Fruit fly (Drosophila melanogaster): ENCODE data around the gene Surf4.

The Surf4 gene

dm6 chr3R:15330472-15330871 is 15.5 kb downstream of the Surf4 start, which contains the start of gene mRpL9:
TSS of gene mRpL9 (plus strand) at chr3R:15330738.
- TF ChIP-seq CG8478 (optimal IDR thresholded peaks at IDR 0.05): no peak
- no peak for TF ChIP-seq psq (optimal IDR thresholded peaks at IDR 0.05)
- TF ChIP-seq pan (optimal IDR thresholded peaks at IDR 0.05): no peak
- no peak for TF ChIP-seq usp (GFP tag; optimal IDR thresholded peaks at IDR 0.05)
- no peak for TF ChIP-seq Dll (optimal IDR thresholded peaks at IDR 0.05)
- no peak for TF ChIP-seq EcR (GFP tag; optimal IDR thresholded peaks at IDR 0.05)

dm6 chr3R:15328083-15328779 is 17.7 kb downstream of the Surf4 start, which contains the start of the genes CG6236 and ea:
TSS of gene CG6236 (minus strand) at chr3R:15328269.
TSS of gene ea (plus strand) at chr3R:15328729.
- no peak for TF ChIP-seq psq (optimal IDR thresholded peaks at IDR 0.05)
- no peak for TF ChIP-seq EcR (GFP tag; optimal IDR thresholded peaks at IDR 0.05)
- TF ChIP-seq pan (optimal IDR thresholded peaks at IDR 0.05): no peak
- no peak for TF ChIP-seq usp (GFP tag; optimal IDR thresholded peaks at IDR 0.05)
- no peak for TF ChIP-seq CG8478 (optimal IDR thresholded peaks at IDR 0.05)
- no peak for TF ChIP-seq Dll (optimal IDR thresholded peaks at IDR 0.05)

DNA sequence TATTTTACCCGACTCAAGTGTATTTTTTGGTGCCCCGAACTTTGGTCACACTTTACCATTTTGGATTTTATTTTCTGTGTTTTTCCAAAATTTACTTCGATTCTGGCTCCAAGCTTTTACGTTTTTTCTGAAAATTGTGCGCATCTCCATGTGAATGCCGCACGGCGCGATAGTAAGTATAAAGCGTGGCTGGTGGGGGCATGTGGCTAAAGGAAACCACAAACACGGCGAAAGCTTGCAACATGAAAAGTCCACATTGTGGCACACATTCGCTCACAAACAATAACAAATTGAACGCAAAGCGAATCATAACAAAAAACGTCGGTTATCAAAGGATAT is 25.3 kb downstream of the Surf4 start, which contains the start of gene ear:
Gene ear, plus strand, starts transcription at position 10 of the 339 bp plus-strand sequence.
- TF ChIP-seq Dll (optimal IDR thresholded peaks at IDR 0.05) (no peak), psq (optimal IDR thresholded peaks at IDR 0.05) (no peak), pan (optimal IDR thresholded peaks at IDR 0.05) (no peak), CG8478 (optimal IDR thresholded peaks at IDR 0.05) (no peak), EcR (GFP tag; optimal IDR thresholded peaks at IDR 0.05) (no peak), usp (GFP tag; optimal IDR thresholded peaks at IDR 0.05) (no peak)

DNA sequence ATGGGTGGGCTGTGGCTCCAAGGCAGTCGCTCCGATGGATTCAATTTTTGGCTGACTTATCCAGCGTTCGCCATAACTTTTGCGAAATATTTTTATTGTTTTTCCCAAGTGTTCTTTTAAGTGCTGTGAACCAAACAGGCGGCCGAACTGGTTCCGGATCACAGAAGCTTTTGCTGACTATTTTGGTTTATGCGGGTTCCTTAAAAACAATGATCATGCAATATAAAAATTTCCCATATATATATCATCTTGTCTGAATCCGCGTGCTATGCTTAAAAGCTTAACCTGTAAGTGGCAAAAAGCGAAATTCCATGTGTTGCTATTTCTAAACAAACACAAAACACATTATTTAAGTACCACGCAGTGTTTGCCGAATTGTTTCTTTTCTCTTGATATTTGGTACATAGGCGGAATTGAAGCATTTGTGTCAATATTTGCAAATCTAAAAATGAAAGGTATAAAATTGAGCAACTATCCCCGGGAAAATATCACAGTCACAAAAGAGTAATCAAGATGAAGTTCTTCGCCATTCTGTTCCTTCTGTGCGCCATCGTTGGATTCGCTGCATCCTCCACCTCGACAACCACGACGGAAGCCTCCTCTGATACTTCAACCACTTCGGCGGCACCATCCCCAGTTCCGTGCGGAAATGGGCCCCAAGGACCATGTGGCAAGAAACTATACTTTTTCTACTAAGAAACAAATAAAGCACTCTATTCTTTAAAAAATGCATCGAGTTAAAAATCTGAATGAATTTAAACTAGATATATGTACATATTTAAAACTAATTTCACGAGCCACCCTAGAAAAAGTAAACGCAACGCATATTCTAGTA is 25.8 kb downstream of the Surf4 start, which contains the start of the genes CG6276 and CG44040:
Gene CG6276, minus strand, starts transcription at position 158 of the 835 bp plus-strand sequence.
Gene CG44040, plus strand, starts transcription at position 467 of the 835 bp plus-strand sequence.
- TF ChIP-seq CG8478 (optimal IDR thresholded peaks at IDR 0.05) (no peak), EcR (GFP tag; optimal IDR thresholded peaks at IDR 0.05) (no peak), psq (optimal IDR thresholded peaks at IDR 0.05) (no peak), pan (optimal IDR thresholded peaks at IDR 0.05) (no peak), Dll (optimal IDR thresholded peaks at IDR 0.05) (no peak), usp (GFP tag; optimal IDR thresholded peaks at IDR 0.05) (no peak)

DNA sequence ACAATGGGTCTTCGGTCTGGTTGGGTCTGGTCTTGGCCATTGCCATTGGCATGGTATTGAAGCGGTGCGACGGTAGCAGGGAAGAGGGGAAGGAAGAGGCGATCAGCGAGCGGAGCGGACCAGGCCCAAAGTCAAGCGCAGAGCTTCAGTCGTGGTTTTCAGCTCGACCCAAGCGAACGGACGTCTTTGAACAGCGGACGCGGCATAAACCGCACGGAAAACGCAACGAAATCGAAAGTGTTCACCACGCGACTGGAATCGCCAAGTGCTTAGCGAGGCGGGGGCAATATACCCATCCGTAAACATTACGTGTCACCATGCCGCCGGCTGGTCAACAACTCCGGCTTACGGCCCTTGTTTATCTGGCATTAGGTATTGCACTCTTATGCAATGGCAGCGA is 29.6 kb downstream of the Surf4 start, which contains the start of gene CG14866:
Gene CG14866, plus strand, starts transcription at position 146 of the 400 bp plus-strand sequence.
- TF ChIP-seq CG8478 (optimal IDR thresholded peaks at IDR 0.05): no peak
- TF ChIP-seq Dll (optimal IDR thresholded peaks at IDR 0.05): no peak
- TF ChIP-seq EcR (GFP tag; optimal IDR thresholded peaks at IDR 0.05): no peak
- no peak for TF ChIP-seq usp (GFP tag; optimal IDR thresholded peaks at IDR 0.05)
- no peak for TF ChIP-seq pan (optimal IDR thresholded peaks at IDR 0.05)
- no peak for TF ChIP-seq psq (optimal IDR thresholded peaks at IDR 0.05)

- TF ChIP-seq Dll (optimal IDR thresholded peaks at IDR 0.05) (no peak), CG8478 (optimal IDR thresholded peaks at IDR 0.05) (no peak), usp (GFP tag; optimal IDR thresholded peaks at IDR 0.05) (no peak), EcR (GFP tag; optimal IDR thresholded peaks at IDR 0.05) (no peak), psq (optimal IDR thresholded peaks at IDR 0.05) (no peak), pan (optimal IDR thresholded peaks at IDR 0.05) (no peak)
Measured at dm6 chr3R:15313836-15314235, 32.1 kb downstream of the Surf4 start.

DNA sequence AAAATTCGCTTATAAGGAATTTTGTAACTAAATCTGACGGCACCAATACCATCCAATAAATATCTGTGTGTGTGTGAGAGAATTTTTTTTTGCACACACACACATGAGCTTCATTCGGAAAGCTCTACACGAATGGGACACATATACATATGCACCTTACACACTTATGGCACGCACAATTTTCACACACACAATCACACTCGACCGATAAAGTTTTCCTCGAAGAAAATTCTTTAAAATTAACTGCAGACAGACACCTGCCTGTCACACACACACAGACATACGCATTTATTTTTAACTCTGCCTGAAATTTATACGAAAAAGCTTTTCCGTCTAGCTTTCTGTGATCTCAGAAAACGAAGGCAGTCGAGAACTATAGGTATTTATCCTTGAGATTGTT is 35.3 kb downstream of the Surf4 start:
- TF ChIP-seq usp (GFP tag; optimal IDR thresholded peaks at IDR 0.05) (no peak), CG8478 (optimal IDR thresholded peaks at IDR 0.05) (no peak), EcR (GFP tag; optimal IDR thresholded peaks at IDR 0.05) (no peak)

- TF ChIP-seq psq (optimal IDR thresholded peaks at IDR 0.05): no peak
- no peak for TF ChIP-seq CG8478 (optimal IDR thresholded peaks at IDR 0.05)
- no peak for TF ChIP-seq usp (GFP tag; optimal IDR thresholded peaks at IDR 0.05)
- no peak for TF ChIP-seq pan (optimal IDR thresholded peaks at IDR 0.05)
- no peak for TF ChIP-seq EcR (GFP tag; optimal IDR thresholded peaks at IDR 0.05)
Measured at dm6 chr3R:15309924-15310323, 36.1 kb downstream of the Surf4 start, which contains the start of gene Tm2. TSS of gene Tm2 (plus strand) at chr3R:15310193.

dm6 chr3R:15305246-15305645 is 40.7 kb downstream of the Surf4 start:
- TF ChIP-seq usp (GFP tag; optimal IDR thresholded peaks at IDR 0.05) (no peak), psq (optimal IDR thresholded peaks at IDR 0.05) (no peak), EcR (GFP tag; optimal IDR thresholded peaks at IDR 0.05) (no peak), pan (optimal IDR thresholded peaks at IDR 0.05) (no peak), CG8478 (optimal IDR thresholded peaks at IDR 0.05) (no peak), Dll (optimal IDR thresholded peaks at IDR 0.05) (no peak)

DNA sequence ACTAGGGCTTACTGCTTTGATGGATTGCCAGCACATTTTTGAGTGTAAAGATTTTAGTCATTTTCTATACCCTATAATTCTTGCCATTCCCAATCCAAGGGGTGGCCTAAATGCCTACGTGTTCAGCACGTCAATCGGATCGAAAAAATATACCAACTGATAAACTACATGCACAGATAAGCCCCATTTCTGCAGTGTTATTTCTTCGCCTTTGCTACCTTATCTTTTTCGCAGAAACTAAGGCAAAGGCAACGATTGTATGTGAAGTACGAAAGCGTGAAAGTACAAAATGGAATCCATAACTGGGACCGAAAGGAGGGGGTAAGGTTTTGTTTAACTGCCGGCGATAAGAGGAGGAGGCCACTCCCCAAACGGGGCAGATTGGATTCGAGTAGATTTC is 48.1 kb downstream of the Surf4 start:
- TF ChIP-seq pan (optimal IDR thresholded peaks at IDR 0.05) (no peak), Dll (optimal IDR thresholded peaks at IDR 0.05) (no peak), EcR (GFP tag; optimal IDR thresholded peaks at IDR 0.05) (no peak), psq (optimal IDR thresholded peaks at IDR 0.05) (no peak), CG8478 (optimal IDR thresholded peaks at IDR 0.05) (no peak), usp (GFP tag; optimal IDR thresholded peaks at IDR 0.05) (no peak)

dm6 chr3R:15293878-15294350 is 52.1 kb downstream of the Surf4 start:
- no peak for TF ChIP-seq CG8478 (optimal IDR thresholded peaks at IDR 0.05)
- TF ChIP-seq psq (optimal IDR thresholded peaks at IDR 0.05): no peak
- TF ChIP-seq EcR (GFP tag; optimal IDR thresholded peaks at IDR 0.05): no peak
- TF ChIP-seq pan (optimal IDR thresholded peaks at IDR 0.05): no peak
- TF ChIP-seq Dll (optimal IDR thresholded peaks at IDR 0.05): no peak
- no peak for TF ChIP-seq usp (GFP tag; optimal IDR thresholded peaks at IDR 0.05)

Data from whole organism.